Fruit fly (Drosophila melanogaster): Measurements from ENCODE around the gene Ccp84Ae.
A peak's percentile ranks its signal among the peaks of the same experiment; 100 is the strongest.

The Ccp84Ae gene

dm6 chr3R:6688160-6688559 is 3.4 kb downstream of the Ccp84Ae start:
- TF ChIP-seq cnc (optimal IDR thresholded peaks at IDR 0.05) (no peak), kay (GFP tag; ENCODE audit: borderline replicate concordance) (no peak), CG5204 (GFP tag; optimal IDR thresholded peaks at IDR 0.05) (no peak), toe (GFP tag; optimal IDR thresholded peaks at IDR 0.05) (no peak), CG1620 (GFP tag; optimal IDR thresholded peaks at IDR 0.05) (no peak)

DNA sequence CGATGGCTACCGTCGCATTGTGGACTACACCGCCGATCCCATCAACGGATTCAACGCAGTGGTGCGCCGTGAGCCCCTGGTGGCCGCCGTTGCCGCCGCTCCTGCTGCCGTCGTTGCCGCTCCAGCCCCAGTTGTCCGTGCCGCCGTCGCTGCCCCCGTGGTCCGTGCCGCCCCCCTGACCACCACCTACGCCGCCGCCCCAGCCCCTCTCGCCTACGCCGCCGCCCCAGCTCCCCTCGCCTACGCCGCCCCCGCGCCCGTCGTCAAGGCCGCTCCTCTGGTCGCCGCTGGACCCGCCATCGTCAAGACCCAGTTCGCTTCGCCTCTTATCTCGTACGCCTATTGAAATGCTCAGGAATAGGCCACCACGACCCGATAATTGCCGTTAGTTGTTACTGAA is 4.3 kb downstream of the Ccp84Ae start:
- TF ChIP-seq CG14711 (tag; optimal IDR thresholded peaks at IDR 0.05) = no peak
- TF ChIP-seq CG7045 (GFP tag; optimal IDR thresholded peaks at IDR 0.05) = no peak
- no peak for TF ChIP-seq bab1 (GFP tag; optimal IDR thresholded peaks at IDR 0.05)
- TF ChIP-seq toe (GFP tag; optimal IDR thresholded peaks at IDR 0.05) = no peak
- TF ChIP-seq ovo (GFP tag; optimal IDR thresholded peaks at IDR 0.05) = no peak
- TF ChIP-seq Clk (GFP tag; optimal IDR thresholded peaks at IDR 0.05) = no peak
- TF ChIP-seq Hr96 (GFP tag; optimal IDR thresholded peaks at IDR 0.05) = no peak
- no peak for TF ChIP-seq tj (GFP tag; optimal IDR thresholded peaks at IDR 0.05)
- no peak for TF ChIP-seq CG7101 (tag; optimal IDR thresholded peaks at IDR 0.05)
- TF ChIP-seq CG5204 (GFP tag; optimal IDR thresholded peaks at IDR 0.05) = no peak
- no peak for TF ChIP-seq cnc (optimal IDR thresholded peaks at IDR 0.05)
- TF ChIP-seq CG11617 (GFP tag; optimal IDR thresholded peaks at IDR 0.05) = no peak
- TF ChIP-seq pad (GFP tag; optimal IDR thresholded peaks at IDR 0.05) = no peak
- TF ChIP-seq CG1620 (GFP tag; optimal IDR thresholded peaks at IDR 0.05) = no peak
- TF ChIP-seq kay (GFP tag; ENCODE audit: borderline replicate concordance) = no peak
- TF ChIP-seq CG33017 (tag; optimal IDR thresholded peaks at IDR 0.05) = no peak

DNA sequence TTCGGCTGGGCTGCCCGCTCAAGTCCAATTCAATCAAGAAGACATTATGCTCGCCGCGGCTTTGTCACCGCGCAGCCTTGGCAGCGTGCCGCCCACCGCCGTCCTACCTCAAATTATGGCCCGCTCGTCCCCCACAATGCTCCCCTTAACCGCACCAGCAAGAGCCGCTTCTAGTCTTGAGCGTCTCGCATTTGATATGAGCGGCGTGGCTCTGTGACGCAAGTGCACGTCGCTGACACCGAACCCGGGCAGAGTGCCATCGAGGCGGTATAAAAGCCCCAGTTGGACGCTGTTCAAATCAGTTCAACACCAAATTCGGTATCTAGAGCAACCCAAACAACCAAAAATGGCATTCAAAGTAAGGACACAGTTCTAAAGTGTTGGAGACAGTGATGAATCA is 5.1 kb downstream of the Ccp84Ae start, which contains the start of gene Ccp84Ag:
TSS of gene Ccp84Ag (plus strand) at position 301 of the 400 bp plus-strand sequence.
- no peak for TF ChIP-seq CG33017 (tag; optimal IDR thresholded peaks at IDR 0.05)
- TF ChIP-seq Hr96 (GFP tag; optimal IDR thresholded peaks at IDR 0.05) = no peak
- no peak for TF ChIP-seq cic (GFP tag; optimal IDR thresholded peaks at IDR 0.05)
- TF ChIP-seq Clk (GFP tag; optimal IDR thresholded peaks at IDR 0.05) = no peak
- no peak for TF ChIP-seq kay (GFP tag; ENCODE audit: borderline replicate concordance)

- TF ChIP-seq toe (GFP tag; optimal IDR thresholded peaks at IDR 0.05) = no peak
- no peak for TF ChIP-seq pad (GFP tag; optimal IDR thresholded peaks at IDR 0.05)
- no peak for TF ChIP-seq CG14711 (tag; optimal IDR thresholded peaks at IDR 0.05)
- no peak for TF ChIP-seq Hr96 (GFP tag; optimal IDR thresholded peaks at IDR 0.05)
- TF ChIP-seq kay (GFP tag; ENCODE audit: borderline replicate concordance) = no peak
- TF ChIP-seq CG7101 (tag; optimal IDR thresholded peaks at IDR 0.05) = no peak
- no peak for TF ChIP-seq tj (GFP tag; optimal IDR thresholded peaks at IDR 0.05)
- TF ChIP-seq CG11617 (GFP tag; optimal IDR thresholded peaks at IDR 0.05) = no peak
- TF ChIP-seq ovo (GFP tag; optimal IDR thresholded peaks at IDR 0.05) = no peak
- no peak for TF ChIP-seq CG12768 (GFP tag; optimal IDR thresholded peaks at IDR 0.05)
- no peak for TF ChIP-seq CG33017 (tag; optimal IDR thresholded peaks at IDR 0.05)
- TF ChIP-seq cic (GFP tag; optimal IDR thresholded peaks at IDR 0.05) = no peak
These were observed 7.4 kb downstream of the Ccp84Ae start, which contains the start of gene Edg84A for dm6 chr3R:6684145-6684544. Gene Edg84A (plus strand): TSS chr3R:6684445.

- TF ChIP-seq kay (GFP tag; ENCODE audit: borderline replicate concordance) = peak; percentile 7
- no peak for TF ChIP-seq CG5204 (GFP tag; optimal IDR thresholded peaks at IDR 0.05)
- TF ChIP-seq CG33017 (tag; optimal IDR thresholded peaks at IDR 0.05) = no peak
- TF ChIP-seq Crg-1 (GFP tag; optimal IDR thresholded peaks at IDR 0.05) = no peak
- no peak for TF ChIP-seq CG7101 (tag; optimal IDR thresholded peaks at IDR 0.05)
- TF ChIP-seq toe (GFP tag; optimal IDR thresholded peaks at IDR 0.05) = no peak
These were observed 7.9 kb downstream of the Ccp84Ae start for dm6 chr3R:6683671-6684070.

DNA sequence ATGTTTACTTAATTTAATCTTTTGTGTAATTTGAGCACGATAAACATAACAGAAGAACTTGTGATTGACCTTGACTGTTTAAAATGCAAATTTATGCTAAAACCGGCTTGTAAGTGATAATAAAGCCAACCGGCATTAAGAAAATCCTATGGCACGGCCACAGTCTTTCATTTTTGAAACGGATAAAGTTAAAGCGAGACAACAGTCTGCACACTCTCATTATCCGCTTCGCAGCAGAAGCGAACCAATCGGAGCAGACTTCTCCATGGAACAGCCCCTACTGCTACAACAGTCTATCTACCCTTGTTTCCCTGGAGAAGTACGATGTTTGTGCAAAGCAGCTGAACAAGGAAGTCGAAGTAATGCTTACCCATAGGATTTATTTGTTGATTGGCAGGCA is 8.4 kb downstream of the Ccp84Ae start:
- TF ChIP-seq CG33017 (tag; optimal IDR thresholded peaks at IDR 0.05) (no peak), pad (GFP tag; optimal IDR thresholded peaks at IDR 0.05) (peak; percentile 44), Crg-1 (GFP tag; optimal IDR thresholded peaks at IDR 0.05) (no peak)

DNA sequence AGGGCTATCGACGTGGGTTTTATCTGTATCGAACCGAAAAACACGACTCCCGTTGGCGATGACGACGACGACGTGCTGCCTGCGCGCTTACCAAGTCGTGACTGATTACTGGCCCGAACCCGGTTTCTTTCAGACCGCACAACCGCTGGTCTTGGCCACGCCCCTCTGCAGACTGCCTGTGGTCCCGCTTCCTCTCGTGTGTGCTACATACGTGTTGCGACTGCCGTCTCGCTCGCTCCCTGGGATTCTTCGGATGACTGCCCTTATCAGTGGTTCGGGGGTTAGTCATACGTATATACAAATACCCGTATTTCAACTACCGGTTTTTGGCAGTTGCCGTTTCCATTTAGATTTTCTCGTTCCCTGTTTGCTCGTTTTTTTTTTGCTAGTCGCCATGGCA is 13.1 kb downstream of the Ccp84Ae start, which contains the start of gene lab:
TSS of gene lab (minus strand) at position 111 of the 400 bp plus-strand sequence.
- TF ChIP-seq CG7045 (GFP tag; optimal IDR thresholded peaks at IDR 0.05) = no peak
- TF ChIP-seq toe (GFP tag; optimal IDR thresholded peaks at IDR 0.05) = no peak
- no peak for TF ChIP-seq ovo (GFP tag; optimal IDR thresholded peaks at IDR 0.05)
- TF ChIP-seq Hr96 (GFP tag; optimal IDR thresholded peaks at IDR 0.05) = no peak
- no peak for TF ChIP-seq Clk (GFP tag; optimal IDR thresholded peaks at IDR 0.05)
- no peak for TF ChIP-seq kay (GFP tag; ENCODE audit: borderline replicate concordance)
- no peak for TF ChIP-seq CG7101 (tag; optimal IDR thresholded peaks at IDR 0.05)
- TF ChIP-seq CG5204 (GFP tag; optimal IDR thresholded peaks at IDR 0.05) = no peak
- no peak for TF ChIP-seq Mnt (GFP tag; optimal IDR thresholded peaks at IDR 0.05)
- no peak for TF ChIP-seq CG11617 (GFP tag; optimal IDR thresholded peaks at IDR 0.05)

DNA sequence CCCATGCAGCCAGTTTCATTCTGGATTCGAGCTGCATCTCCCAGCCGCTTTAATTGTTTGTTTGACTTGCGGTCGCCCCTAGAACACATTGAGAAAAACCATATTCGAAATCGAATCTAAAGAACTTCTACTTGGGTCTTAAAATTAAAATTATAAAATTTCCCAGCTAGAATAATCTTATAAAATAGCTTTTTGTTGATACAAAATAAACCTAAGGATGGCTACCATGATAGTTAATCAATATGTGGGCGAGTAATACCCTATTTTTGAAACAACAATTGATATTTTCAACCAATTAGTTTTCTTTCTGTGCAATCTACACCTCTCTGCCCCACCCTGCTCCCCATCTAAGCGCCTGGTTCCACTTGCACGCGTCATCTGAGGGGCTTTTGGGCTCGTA is 17.0 kb downstream of the Ccp84Ae start:
- no peak for TF ChIP-seq CG7045 (GFP tag; optimal IDR thresholded peaks at IDR 0.05)
- no peak for TF ChIP-seq Mnt (GFP tag; optimal IDR thresholded peaks at IDR 0.05)
- TF ChIP-seq CG1620 (GFP tag; optimal IDR thresholded peaks at IDR 0.05) = no peak
- TF ChIP-seq CG5204 (GFP tag; optimal IDR thresholded peaks at IDR 0.05) = no peak
- no peak for TF ChIP-seq pad (GFP tag; optimal IDR thresholded peaks at IDR 0.05)
- no peak for TF ChIP-seq cic (GFP tag; optimal IDR thresholded peaks at IDR 0.05)
- TF ChIP-seq Hr96 (GFP tag; optimal IDR thresholded peaks at IDR 0.05) = no peak
- no peak for TF ChIP-seq ovo (GFP tag; optimal IDR thresholded peaks at IDR 0.05)
- TF ChIP-seq tj (GFP tag; optimal IDR thresholded peaks at IDR 0.05) = no peak
- TF ChIP-seq cnc (optimal IDR thresholded peaks at IDR 0.05) = no peak
- TF ChIP-seq toe (GFP tag; optimal IDR thresholded peaks at IDR 0.05) = no peak

Data from whole organism, adult.